Fruit fly (Drosophila melanogaster) whole organism, embryonic: ENCODE data around the gene Ctr1A.

Experiments used
- Asciz ChIP-seq: fragments of 200-800 bp; sonication (Bioruptor generic); optimal IDR thresholded peaks from 2 replicates; lab custom pipeline; 2017; ENCODE audit warnings: missing biosample characterization, mild to moderate bottlenecking, missing genetic modification characterization, missing genetic modification reagents
- CG10565 ChIP-seq: fragments of 200-800 bp; sonication (Bioruptor generic); optimal IDR thresholded peaks from 3 replicates; lab custom pipeline; 2016; ENCODE audit warnings: missing biosample characterization, mild to moderate bottlenecking, missing genetic modification characterization
- CG10979 ChIP-seq: fragments of 200-800 bp; sonication (Bioruptor generic); optimal IDR thresholded peaks from 2 replicates; lab custom pipeline; 2018; ENCODE audit warnings: missing biosample characterization, mild to moderate bottlenecking, missing genetic modification characterization, moderate library complexity
- CG11504 ChIP-seq: fragments of 200-800 bp; sonication (Bioruptor generic); optimal IDR thresholded peaks from 3 replicates; lab custom pipeline; 2019; ENCODE audit warnings: missing biosample characterization, mild to moderate bottlenecking, missing genetic modification characterization, moderate library complexity
- CG11560 ChIP-seq: fragments of 200-800 bp; sonication (Bioruptor generic); IDR thresholded peaks from 3 replicates; pipeline ENCODE4 v1.3.6; 2022; ENCODE audit warnings: missing biosample characterization, missing genetic modification characterization
- CG14441 ChIP-seq: fragments of 200-800 bp; sonication (Bioruptor generic); IDR thresholded peaks from 2 replicates; pipeline ENCODE4 v1.3.6; 2022; ENCODE audit warnings: missing biosample characterization, missing genetic modification characterization
- CG15269 ChIP-seq: fragments of 200-800 bp; sonication (Bioruptor generic); optimal IDR thresholded peaks from 2 replicates; lab custom pipeline; 2018; ENCODE audit warnings: missing biosample characterization, mild to moderate bottlenecking, missing genetic modification characterization, moderate library complexity
- CG1529 ChIP-seq: fragments of 200-800 bp; sonication (Bioruptor generic); optimal IDR thresholded peaks from 3 replicates; lab custom pipeline; 2018; ENCODE audit warnings: missing biosample characterization, missing genetic modification characterization
- CG17568 ChIP-seq: fragments of 200-800 bp; sonication (Bioruptor generic); optimal IDR thresholded peaks from 2 replicates; lab custom pipeline; 2018; ENCODE audit warnings: missing biosample characterization, mild to moderate bottlenecking, missing genetic modification characterization, moderate library complexity
- CG17912 ChIP-seq: fragments of 200-800 bp; sonication (Bioruptor generic); optimal IDR thresholded peaks from 2 replicates; lab custom pipeline; 2018; ENCODE audit warnings: missing biosample characterization, mild to moderate bottlenecking, missing genetic modification characterization
- CG18262 ChIP-seq: fragments of 200-800 bp; optimal IDR thresholded peaks from 3 replicates; lab custom pipeline; 2019; ENCODE audit warnings: missing biosample characterization, mild to moderate bottlenecking, missing genetic modification characterization, moderate library complexity
- CG2120 ChIP-seq: fragments of 200-800 bp; sonication (Bioruptor generic); optimal IDR thresholded peaks from 3 replicates; lab custom pipeline; 2016; ENCODE audit warnings: missing biosample characterization, missing genetic modification characterization
- CG32772 ChIP-seq: fragments of 200-800 bp; sonication (Bioruptor generic); IDR thresholded peaks from 2 replicates; pipeline ENCODE4 v1.3.6; 2022; ENCODE audit warnings: missing biosample characterization, missing genetic modification characterization
- CG33557 ChIP-seq: fragments of 200-800 bp; sonication (Bioruptor generic); optimal IDR thresholded peaks from 2 replicates; lab custom pipeline; 2019; ENCODE audit warnings: missing biosample characterization, mild to moderate bottlenecking, missing genetic modification characterization, moderate library complexity
- CG4404 ChIP-seq: fragments of 200-800 bp; sonication (Bioruptor generic); IDR thresholded peaks from 2 replicates; pipeline ENCODE4 v1.3.6; 2022; ENCODE audit warnings: missing biosample characterization, missing genetic modification characterization
- CG5180 ChIP-seq: fragments of 200-800 bp; sonication (Bioruptor generic); optimal IDR thresholded peaks from 3 replicates; lab custom pipeline; 2017; ENCODE audit warnings: missing biosample characterization, missing genetic modification characterization, mild to moderate bottlenecking, moderate library complexity, missing genetic modification reagents
- CG6272 ChIP-seq: fragments of 200-800 bp; sonication (Bioruptor generic); IDR thresholded peaks from 2 replicates; pipeline ENCODE4 v1.3.6; 2022; ENCODE audit warnings: missing biosample characterization, missing genetic modification characterization
- CG6813 ChIP-seq: fragments of 200-800 bp; sonication (Bioruptor generic); optimal IDR thresholded peaks from 2 replicates; lab custom pipeline; 2017; ENCODE audit warnings: missing biosample characterization, missing genetic modification characterization, mild to moderate bottlenecking, moderate library complexity, missing genetic modification reagents
- CG7357 ChIP-seq: fragments of 200-800 bp; sonication (Bioruptor generic); IDR thresholded peaks from 3 replicates; pipeline ENCODE4 v1.3.6; 2022; ENCODE audit warnings: missing biosample characterization, missing genetic modification characterization
- CG9932 ChIP-seq: fragments of 200-800 bp; sonication (Bioruptor generic); IDR thresholded peaks from 2 replicates; pipeline ENCODE4 v1.3.6; 2022; ENCODE audit warnings: missing biosample characterization, missing genetic modification characterization
- Dbx ChIP-seq: fragments of 200-800 bp; sonication (Bioruptor generic); IDR thresholded peaks from 3 replicates; pipeline ENCODE4 v1.3.6; 2022; ENCODE audit warnings: missing biosample characterization, missing genetic modification characterization
- Deaf1 ChIP-seq: fragments of 200-800 bp; optimal IDR thresholded peaks from 3 replicates; lab custom pipeline; 2019; ENCODE audit warnings: missing biosample characterization, mild to moderate bottlenecking, missing genetic modification characterization, moderate library complexity
- Ets65A ChIP-seq: fragments of 200-800 bp; sonication (Bioruptor generic); peaks from one replicate; lab custom pipeline; 2016; ENCODE audit warnings: missing biosample characterization, missing genetic modification characterization
- Fer3 ChIP-seq: fragments of 200-800 bp; sonication (Bioruptor generic); optimal IDR thresholded peaks from 2 replicates; lab custom pipeline; 2018; ENCODE audit warnings: missing biosample characterization, mild to moderate bottlenecking, missing genetic modification characterization, moderate library complexity
- HLH54F ChIP-seq: fragments of 200-800 bp; sonication (Bioruptor generic); optimal IDR thresholded peaks from 3 replicates; lab custom pipeline; 2016; ENCODE audit warnings: missing biosample characterization, missing genetic modification characterization
- Mes4 ChIP-seq: fragments of 200-800 bp; sonication (Bioruptor generic); optimal IDR thresholded peaks from 2 replicates; lab custom pipeline; 2016; ENCODE audit warnings: missing biosample characterization, missing genetic modification characterization
- Nf-YC ChIP-seq: fragments of 200-800 bp; optimal IDR thresholded peaks from 3 replicates; lab custom pipeline; 2019; ENCODE audit warnings: missing biosample characterization, mild to moderate bottlenecking, missing genetic modification characterization, moderate library complexity
- Optix ChIP-seq: fragments of 200-800 bp; sonication (Bioruptor generic); IDR thresholded peaks from 3 replicates; pipeline ENCODE4 v1.3.6; 2022; ENCODE audit warnings: missing biosample characterization, missing genetic modification characterization
- Rx ChIP-seq: fragments of 200-800 bp; sonication (Bioruptor generic); IDR thresholded peaks from 2 replicates; pipeline ENCODE4 v1.3.6; 2022; ENCODE audit warnings: missing biosample characterization, missing genetic modification characterization
- TFAM ChIP-seq: fragments of 200-800 bp; sonication (Bioruptor generic); optimal IDR thresholded peaks from 2 replicates; lab custom pipeline; 2017; ENCODE audit warnings: missing biosample characterization, missing genetic modification characterization, inconsistent platforms
- Tbp ChIP-seq: fragments of >200 bp; optimal IDR thresholded peaks from 2 replicates; lab custom pipeline; 2018; ENCODE audit warnings: missing biosample characterization, missing genetic modification characterization
- ash1 ChIP-seq: fragments of 200-800 bp; sonication (Bioruptor generic); optimal IDR thresholded peaks from 2 replicates; lab custom pipeline; 2018; ENCODE audit warnings: missing biosample characterization, mild to moderate bottlenecking, missing genetic modification characterization
- bcd ChIP-seq: fragments of 200-800 bp; sonication (Bioruptor generic); optimal IDR thresholded peaks from 2 replicates; lab custom pipeline; 2017; ENCODE audit warnings: missing biosample characterization, mild to moderate bottlenecking, missing genetic modification characterization
- bigmax ChIP-seq: fragments of 200-800 bp; sonication (Bioruptor generic); optimal IDR thresholded peaks from 2 replicates; lab custom pipeline; 2018; ENCODE audit warnings: missing biosample characterization, mild to moderate bottlenecking, missing genetic modification characterization
- cg ChIP-seq: fragments of 200-800 bp; sonication (Bioruptor generic); optimal IDR thresholded peaks from 3 replicates; lab custom pipeline; 2019; ENCODE audit warnings: missing biosample characterization, mild to moderate bottlenecking, missing genetic modification characterization, moderate library complexity
- danr ChIP-seq: fragments of 200-800 bp; sonication (Bioruptor generic); IDR thresholded peaks from 2 replicates; pipeline ENCODE4 v1.3.6; 2022; ENCODE audit warnings: missing biosample characterization, missing genetic modification characterization
- gfzf ChIP-seq: fragments of 200-800 bp; sonication (Bioruptor generic); optimal IDR thresholded peaks from 2 replicates; lab custom pipeline; 2016; ENCODE audit warnings: missing biosample characterization, mild to moderate bottlenecking, missing genetic modification characterization, moderate library complexity
- her ChIP-seq: fragments of 200-800 bp; sonication (Bioruptor generic); optimal IDR thresholded peaks from 2 replicates; lab custom pipeline; 2016; ENCODE audit warnings: missing biosample characterization, missing genetic modification characterization
- lbe ChIP-seq: fragments of 200-800 bp; sonication (Bioruptor generic); optimal IDR thresholded peaks from 2 replicates; lab custom pipeline; 2016; ENCODE audit warnings: missing biosample characterization, mild to moderate bottlenecking, missing genetic modification characterization
- luna ChIP-seq: fragments of 200-800 bp; sonication (Bioruptor generic); optimal IDR thresholded peaks from 2 replicates; lab custom pipeline; 2016; ENCODE audit warnings: missing biosample characterization, missing genetic modification characterization
- nerfin-1 ChIP-seq: fragments of 200-800 bp; sonication (Bioruptor generic); optimal IDR thresholded peaks from 3 replicates; lab custom pipeline; 2019; ENCODE audit warnings: missing biosample characterization, mild to moderate bottlenecking, missing genetic modification characterization, moderate library complexity
- nmo ChIP-seq: fragments of 200-800 bp; sonication (Bioruptor generic); optimal IDR thresholded peaks from 2 replicates; lab custom pipeline; 2018; ENCODE audit warnings: missing biosample characterization, mild to moderate bottlenecking, missing genetic modification characterization, moderate library complexity
- org-1 ChIP-seq: fragments of 200-800 bp; sonication (Bioruptor generic); optimal IDR thresholded peaks from 2 replicates; lab custom pipeline; 2017; ENCODE audit warnings: missing biosample characterization, missing genetic modification characterization
- psq ChIP-seq: fragments of 200-800 bp; sonication (Bioruptor generic); optimal IDR thresholded peaks from 2 replicates; lab custom pipeline; 2017; ENCODE audit warnings: missing biosample characterization, missing genetic modification characterization
- pzg ChIP-seq: fragments of 200-800 bp; sonication (Bioruptor generic); optimal IDR thresholded peaks from 3 replicates; lab custom pipeline; 2018; ENCODE audit warnings: missing biosample characterization, mild to moderate bottlenecking, missing genetic modification characterization, moderate library complexity
- row ChIP-seq: fragments of 200-800 bp; sonication (Bioruptor generic); IDR thresholded peaks from 3 replicates; pipeline ENCODE4 v1.3.6; 2022; ENCODE audit warnings: missing biosample characterization, missing genetic modification characterization
- salm ChIP-seq: fragments of 200-800 bp; sonication (Bioruptor generic); optimal IDR thresholded peaks from 2 replicates; lab custom pipeline; 2018; ENCODE audit warnings: missing biosample characterization, mild to moderate bottlenecking, missing genetic modification characterization
- sens ChIP-seq: fragments of 200-800 bp; sonication (Bioruptor generic); peaks from one replicate; lab custom pipeline; 2016; ENCODE audit warnings: missing biosample characterization, missing genetic modification characterization
- sr ChIP-seq: fragments of 200-800 bp; sonication (Bioruptor generic); IDR thresholded peaks from 3 replicates; pipeline ENCODE4 v1.3.6; 2022; ENCODE audit warnings: missing biosample characterization, missing genetic modification characterization
- vnd ChIP-seq: fragments of 200-800 bp; sonication (Bioruptor generic); IDR thresholded peaks from 3 replicates; pipeline ENCODE4 v1.3.6; 2022; ENCODE audit warnings: missing biosample characterization, missing genetic modification characterization; ENCODE audit not compliant: partially characterized antibody
- zen ChIP-seq: fragments of 200-800 bp; sonication (Bioruptor generic); optimal IDR thresholded peaks from 3 replicates; lab custom pipeline; 2018; ENCODE audit warnings: missing biosample characterization, mild to moderate bottlenecking, missing genetic modification characterization, moderate library complexity

Ctr1A gene

dm6 chrX:6705059-6705802, 43.8 kb downstream of the Ctr1A start (continued):
- TF ChIP-seq CG33557 (GFP tag; lab: Kevin White, UChicago) (no peak), lbe (no peak), nmo (GFP tag; lab: Kevin White, UChicago) (peak; percentile 5), Ets65A (no peak), ash1 (no peak), CG10565 (no peak), psq (GFP tag; lab: Kevin White, UChicago) (no peak), salm (tag; lab: Kevin White, UChicago) (no peak), CG6272 (no peak), pzg (no peak), CG18262 (tag; lab: Kevin White, UChicago) (peak; percentile 44), her (GFP tag; lab: Kevin White, UChicago) (no peak), CG1529 (GFP tag; lab: Kevin White, UChicago) (no peak), CG9932 (GFP tag; lab: Robert Waterston, UW) (no peak), row (GFP tag; lab: Robert Waterston, UW) (peak; percentile 46; the same call in 2 of the 3 replicates), CG10979 (tag; lab: Kevin White, UChicago) (no peak), CG17568 (GFP tag; lab: Kevin White, UChicago) (no peak), bigmax (GFP tag; lab: Kevin White, UChicago) (no peak), CG11504 (tag; lab: Kevin White, UChicago) (peak; percentile 40), CG32772 (GFP tag; lab: Robert Waterston, UW) (no peak), cg (GFP tag; lab: Kevin White, UChicago) (peak; percentile 58), Mes4 (GFP tag; lab: Kevin White, UChicago) (no peak), danr (GFP tag; lab: Robert Waterston, UW) (no peak), CG6813 (GFP tag; lab: Kevin White, UChicago) (peak; percentile 1), Nf-YC (tag; lab: Kevin White, UChicago) (peak; percentile 8), luna (GFP tag; lab: Kevin White, UChicago) (no peak), Optix (GFP tag; lab: Robert Waterston, UW) (no peak), CG11560 (tag; lab: Robert Waterston, UW) (no peak), CG15269 (tag; lab: Kevin White, UChicago) (peak; percentile 9), CG14441 (peak; percentile 81), CG17912 (no peak), org-1 (GFP tag; lab: Kevin White, UChicago) (no peak), TFAM (GFP tag; lab: Kevin White, UChicago) (no peak), nerfin-1 (tag; lab: Kevin White, UChicago) (no peak), CG5180 (GFP tag; lab: Kevin White, UChicago) (peak; percentile 40), Rx (no peak), CG7357 (no peak), bcd (GFP tag; lab: Kevin White, UChicago) (no peak), CG4404 (GFP tag; lab: Robert Waterston, UW) (no peak), gfzf (GFP tag; lab: Kevin White, UChicago) (no peak), CG2120 (GFP tag; lab: Kevin White, UChicago) (peak; percentile 8), Deaf1 (no peak), HLH54F (no peak), Asciz (GFP tag; lab: Kevin White, UChicago) (peak; percentile 1), Tbp (no peak), Dbx (GFP tag; lab: Robert Waterston, UW) (no peak), sens (GFP tag; lab: Kevin White, UChicago) (peak; percentile 74), sr (GFP tag; lab: Robert Waterston, UW) (no peak), vnd (GFP tag; lab: Robert Waterston, UW) (no peak), zen (tag; lab: Kevin White, UChicago) (no peak), Fer3 (tag; lab: Kevin White, UChicago) (no peak)
